Fruit fly (Drosophila melanogaster) whole organism, embryonic: ENCODE results near the gene CG10962.

Experiments
- Atf6 ChIP-seq: fragments of 200-800 bp; sonication (Bioruptor generic); IDR thresholded peaks from 2 replicates; pipeline ENCODE4 v1.3.6; 2022; ENCODE audit warnings: missing biosample characterization, missing genetic modification characterization
- Awh ChIP-seq: fragments of 200-800 bp; sonication (Bioruptor generic); IDR thresholded peaks from 2 replicates; pipeline ENCODE4, ENCODE4 v1.3.6; 2022; ENCODE audit warnings: missing biosample characterization, missing genetic modification characterization
- CG10321 ChIP-seq: fragments of 200-800 bp; sonication (Bioruptor generic); IDR thresholded peaks from 2 replicates; pipeline ENCODE4 v1.3.6; 2022; ENCODE audit warnings: missing biosample characterization, missing genetic modification characterization
- CG11696 ChIP-seq: fragments of 200-800 bp; sonication (Bioruptor generic); IDR thresholded peaks from 2 replicates; pipeline ENCODE4 v1.3.6; 2022; ENCODE audit warnings: missing biosample characterization, missing genetic modification characterization
- CG12155 ChIP-seq: fragments of 200-800 bp; sonication (Bioruptor generic); optimal IDR thresholded peaks from 3 replicates; lab custom pipeline; 2016; ENCODE audit warnings: missing biosample characterization, missing genetic modification characterization
- CG13894 ChIP-seq: fragments of 200-800 bp; sonication (Bioruptor generic); optimal IDR thresholded peaks from 3 replicates; lab custom pipeline; 2018; ENCODE audit warnings: missing biosample characterization, mild to moderate bottlenecking, missing genetic modification characterization, moderate library complexity
- CG16779 ChIP-seq: fragments of 200-800 bp; sonication (Bioruptor generic); IDR thresholded peaks from 2 replicates; pipeline ENCODE4 v1.3.6; 2022; ENCODE audit warnings: missing biosample characterization, missing genetic modification characterization
- CG16813 ChIP-seq: fragments of 200-800 bp; sonication (Bioruptor generic); IDR thresholded peaks from 3 replicates; pipeline ENCODE4 v1.3.6; 2022; ENCODE audit warnings: missing biosample characterization, missing genetic modification characterization; ENCODE audit not compliant: partially characterized antibody
- CG17385 ChIP-seq: fragments of 200-800 bp; sonication (Bioruptor generic); optimal IDR thresholded peaks from 3 replicates; lab custom pipeline; 2018; ENCODE audit warnings: missing biosample characterization, mild to moderate bottlenecking, missing genetic modification characterization
- CG1832 ChIP-seq: fragments of 200-800 bp; sonication (Bioruptor generic); optimal IDR thresholded peaks from 2 replicates; lab custom pipeline; 2017; ENCODE audit warnings: missing biosample characterization, mild to moderate bottlenecking, missing genetic modification characterization, inconsistent platforms
- CG31224 ChIP-seq: fragments of 200-800 bp; sonication (Bioruptor generic); IDR thresholded peaks from 2 replicates; pipeline ENCODE4 v1.3.6; 2022; ENCODE audit warnings: missing biosample characterization, missing genetic modification characterization
- CG34224 ChIP-seq: fragments of 200-800 bp; sonication (Bioruptor generic); IDR thresholded peaks from 3 replicates; pipeline ENCODE4 v1.3.6; 2022; ENCODE audit warnings: missing biosample characterization, missing genetic modification characterization; ENCODE audit not compliant: partially characterized antibody
- CG34422 ChIP-seq: fragments of 200-800 bp; sonication (Bioruptor generic); IDR thresholded peaks from 3 replicates; pipeline ENCODE4 v1.3.6; 2022; ENCODE audit warnings: missing biosample characterization, missing genetic modification characterization
- CG6254 ChIP-seq: fragments of 200-800 bp; sonication (Bioruptor generic); optimal IDR thresholded peaks from 3 replicates; lab custom pipeline; 2017; ENCODE audit warnings: mild to moderate bottlenecking, missing biosample characterization, missing genetic modification reagents, missing genetic modification characterization
- CG7372 ChIP-seq: fragments of 200-800 bp; sonication (Bioruptor generic); IDR thresholded peaks from 2 replicates; pipeline ENCODE4 v1.3.6; 2022; ENCODE audit warnings: missing biosample characterization, missing genetic modification characterization
- CG7839 ChIP-seq: fragments of 200-800 bp; sonication (Bioruptor generic); optimal IDR thresholded peaks from 3 replicates; lab custom pipeline; 2018; ENCODE audit warnings: missing biosample characterization, mild to moderate bottlenecking, missing genetic modification characterization, moderate library complexity
- CG8478 ChIP-seq: fragments of >200 bp; optimal IDR thresholded peaks from 2 replicates; lab custom pipeline; 2018
- CTCF ChIP-seq: fragments of 200-800 bp; sonication (Bioruptor generic); optimal IDR thresholded peaks from 2 replicates; lab custom pipeline; 2017; ENCODE audit warnings: missing biosample characterization, mild to moderate bottlenecking, missing genetic modification characterization, moderate library complexity
- Deaf1 ChIP-seq: fragments of 200-800 bp; optimal IDR thresholded peaks from 3 replicates; lab custom pipeline; 2019; ENCODE audit warnings: missing biosample characterization, mild to moderate bottlenecking, missing genetic modification characterization, moderate library complexity
- Ets65A ChIP-seq: fragments of 200-800 bp; sonication (Bioruptor generic); peaks from one replicate; lab custom pipeline; 2016; ENCODE audit warnings: missing biosample characterization, missing genetic modification characterization
- Ets97D ChIP-seq: fragments of 200-800 bp; sonication (Bioruptor generic); optimal IDR thresholded peaks from 3 replicates; lab custom pipeline; 2016; ENCODE audit warnings: missing biosample characterization, missing genetic modification characterization
- Fer1 ChIP-seq: fragments of 200-800 bp; sonication (Bioruptor generic); optimal IDR thresholded peaks from 2 replicates; lab custom pipeline; 2017; ENCODE audit warnings: missing biosample characterization, mild to moderate bottlenecking, missing genetic modification characterization
- HHEX ChIP-seq: fragments of 200-800 bp; sonication (Bioruptor generic); optimal IDR thresholded peaks from 3 replicates; lab custom pipeline; 2017; ENCODE audit warnings: missing biosample characterization, mild to moderate bottlenecking, missing genetic modification characterization, missing genetic modification reagents
- HmgD ChIP-seq: fragments of 200-800 bp; sonication (Bioruptor generic); optimal IDR thresholded peaks from 3 replicates; lab custom pipeline; 2016; ENCODE audit warnings: missing biosample characterization, missing genetic modification characterization
- Lpt ChIP-seq: fragments of >200 bp; optimal IDR thresholded peaks from 2 replicates; lab custom pipeline; 2018; ENCODE audit warnings: missing biosample characterization, missing genetic modification characterization
- NC2α ChIP-seq: fragments of 200-800 bp; sonication (Bioruptor generic); optimal IDR thresholded peaks from 2 replicates; lab custom pipeline; 2016; ENCODE audit warnings: missing biosample characterization, missing genetic modification characterization
- Nf-YB ChIP-seq: fragments of 200-800 bp; sonication (Bioruptor generic); optimal IDR thresholded peaks from 3 replicates; lab custom pipeline; 2019; ENCODE audit warnings: missing biosample characterization, mild to moderate bottlenecking, missing genetic modification characterization, moderate library complexity
- Nf-YC ChIP-seq: fragments of 200-800 bp; optimal IDR thresholded peaks from 3 replicates; lab custom pipeline; 2019; ENCODE audit warnings: missing biosample characterization, mild to moderate bottlenecking, missing genetic modification characterization, moderate library complexity
- Opbp ChIP-seq: fragments of 200-800 bp; sonication (Bioruptor generic); IDR thresholded peaks from 3 replicates; pipeline ENCODE4 v1.3.6; 2022; ENCODE audit warnings: missing biosample characterization, missing genetic modification characterization; ENCODE audit not compliant: partially characterized antibody
- Six4 ChIP-seq: fragments of 200-800 bp; sonication (Bioruptor generic); optimal IDR thresholded peaks from 2 replicates; lab custom pipeline; 2016; ENCODE audit warnings: missing biosample characterization, missing genetic modification characterization
- Taf1 ChIP-seq: fragments of 200-800 bp; sonication (Bioruptor generic); IDR thresholded peaks from 2 replicates; pipeline ENCODE4 v1.3.6; 2022; ENCODE audit warnings: missing biosample characterization, missing genetic modification characterization
- bsh ChIP-seq, 2 experiments: fragments of 200-800 bp; sonication (Bioruptor generic); optimal IDR thresholded peaks; 2 replicates each; lab custom pipeline; 2017 to 2018; ENCODE audit warnings: mild to moderate bottlenecking in 2 of 2, missing biosample characterization in 2 of 2, missing genetic modification characterization in 2 of 2, moderate library complexity in 1 of 2
- da ChIP-seq: fragments of 200-800 bp; sonication (Bioruptor generic); optimal IDR thresholded peaks from 2 replicates; lab custom pipeline; 2016; ENCODE audit warnings: missing biosample characterization, missing genetic modification characterization
- ftz-f1 ChIP-seq: fragments of 200-800 bp; sonication (Bioruptor generic); optimal IDR thresholded peaks from 2 replicates; lab custom pipeline; 2016; ENCODE audit warnings: missing biosample characterization, missing genetic modification characterization
- kah ChIP-seq: fragments of 200-800 bp; sonication (Bioruptor generic); optimal IDR thresholded peaks from 2 replicates; lab custom pipeline; 2018; ENCODE audit warnings: missing biosample characterization, mild to moderate bottlenecking, missing genetic modification characterization
- lab ChIP-seq: fragments of 200-800 bp; sonication (Bioruptor generic); optimal IDR thresholded peaks from 3 replicates; lab custom pipeline; 2017; ENCODE audit warnings: missing biosample characterization, missing genetic modification characterization, mild to moderate bottlenecking, moderate library complexity, missing genetic modification reagents
- sens ChIP-seq: fragments of 200-800 bp; sonication (Bioruptor generic); peaks from one replicate; lab custom pipeline; 2016; ENCODE audit warnings: missing biosample characterization, missing genetic modification characterization
- slbo ChIP-seq: fragments of 200-800 bp; sonication (Bioruptor generic); IDR thresholded peaks from 2 replicates; pipeline ENCODE4 v1.3.6; 2022; ENCODE audit warnings: missing biosample characterization, missing genetic modification characterization
- so ChIP-seq: fragments of 200-800 bp; sonication (Bioruptor generic); IDR thresholded peaks from 3 replicates; pipeline ENCODE4 v1.3.6; 2022; ENCODE audit warnings: missing biosample characterization, missing genetic modification characterization
- sob ChIP-seq: fragments of 200-800 bp; sonication (Bioruptor generic); IDR thresholded peaks from 2 replicates; pipeline ENCODE4 v1.3.6; 2022; ENCODE audit warnings: missing biosample characterization, missing genetic modification characterization
- tll ChIP-seq, 2 experiments: fragments of 200-800 bp in 1 of 2; fragments of >200 bp in 1 of 2; sonication (Bioruptor generic) in 1 of 2; optimal IDR thresholded peaks; 2 replicates each; lab custom pipeline; 2017 to 2019; ENCODE audit warnings: missing biosample characterization in 2 of 2, missing genetic modification characterization in 2 of 2, mild to moderate bottlenecking in 1 of 2, moderate library complexity in 1 of 2
- unpg ChIP-seq: fragments of 200-800 bp; sonication (Bioruptor generic); optimal IDR thresholded peaks from 3 replicates; lab custom pipeline; 2018; ENCODE audit warnings: missing biosample characterization, mild to moderate bottlenecking, missing genetic modification characterization, moderate library complexity

Gene CG10962

dm6 chrX:8924778-8925177, 49.3 kb downstream of the CG10962 start (continued):
- peak; percentile 22 for TF ChIP-seq da (GFP tag; lab: Kevin White, UChicago)
- peak; percentile 11 for TF ChIP-seq CG12155 (GFP tag; lab: Kevin White, UChicago)
- peak; percentile 23 for TF ChIP-seq HmgD (GFP tag; lab: Kevin White, UChicago)
- 0 out of 3 replicates have a peak, but pooled peaks have one; percentile 18 for TF ChIP-seq CG16813 (GFP tag; lab: Robert Waterston, UW)
- TF ChIP-seq Deaf1 (tag; lab: Kevin White, UChicago), result peak; percentile 100
- TF ChIP-seq Six4 (GFP tag; lab: Kevin White, UChicago), result no peak
- no peak for TF ChIP-seq CG7839 (tag; lab: Kevin White, UChicago)
- TF ChIP-seq Nf-YB (GFP tag; lab: Kevin White, UChicago), result peak; percentile 46
- peak in 1 of 2 experiments; percentile 12 for TF ChIP-seq tll (GFP tag; optimal IDR thresholded peaks at IDR 0.05; lab: Kevin White, UChicago)
- 0 out of 2 replicates have a peak, but pooled peaks have one; percentile 16 for TF ChIP-seq Atf6 (GFP tag; lab: Robert Waterston, UW)
- TF ChIP-seq lab, result peak; percentile 15
- no peak for TF ChIP-seq HHEX (GFP tag; lab: Kevin White, UChicago)
- peak; percentile 84 for TF ChIP-seq Ets65A (GFP tag; lab: Kevin White, UChicago)
- TF ChIP-seq CG11696 (GFP tag; lab: Robert Waterston, UW), result 0 out of 2 replicates have a peak, but pooled peaks have one; percentile 30
- no peak for TF ChIP-seq CG31224 (GFP tag; lab: Robert Waterston, UW)
- TF ChIP-seq slbo (GFP tag; lab: Robert Waterston, UW), result peak; percentile 32; the same call in 1 of the 2 replicates
- TF ChIP-seq CG8478, result peak; percentile 89
- TF ChIP-seq so (GFP tag; lab: Robert Waterston, UW), result peak; percentile 53; the same call in 1 of the 3 replicates
- TF ChIP-seq CG7372 (GFP tag; lab: Robert Waterston, UW), result no peak
- TF ChIP-seq unpg (GFP tag; lab: Kevin White, UChicago), result no peak
- peak; percentile 19 for TF ChIP-seq ftz-f1 (GFP tag; lab: Kevin White, UChicago)
- TF ChIP-seq NC2α, result peak; percentile 14
- no peak for TF ChIP-seq CG16779
- TF ChIP-seq CG17385, result no peak
- TF ChIP-seq Nf-YC (tag; lab: Kevin White, UChicago), result peak; percentile 76
- TF ChIP-seq CG34422, result peak; percentile 45; the same call in 1 of the 3 replicates
- peak; percentile 17 for TF ChIP-seq Ets97D (GFP tag; lab: Kevin White, UChicago)
- 0 out of 2 replicates have a peak, but pooled peaks have one; percentile 13 for TF ChIP-seq sob (GFP tag; lab: Robert Waterston, UW)
- no peak for TF ChIP-seq Lpt (GFP tag; lab: Kevin White, UChicago)
- peak; percentile 87 for TF ChIP-seq CG1832 (GFP tag; lab: Kevin White, UChicago)
- 0 out of 3 replicates have a peak, but pooled peaks have one; percentile 16 for TF ChIP-seq Opbp (GFP tag; lab: Robert Waterston, UW)
- TF ChIP-seq CG10321 (GFP tag; lab: Robert Waterston, UW), result peak; percentile 75
- peak; percentile 14 for TF ChIP-seq Fer1 (GFP tag; lab: Kevin White, UChicago)
- TF ChIP-seq CTCF (GFP tag; lab: Kevin White, UChicago), result no peak
- peak; percentile 92 for TF ChIP-seq kah (GFP tag; lab: Kevin White, UChicago)
- 0 out of 2 replicates have a peak, but pooled peaks have one; percentile 6 for TF ChIP-seq Taf1 (GFP tag; lab: Robert Waterston, UW)
- TF ChIP-seq CG6254, result no peak
- peak; percentile 24 for TF ChIP-seq CG13894 (tag; lab: Kevin White, UChicago)
- no peak for TF ChIP-seq Awh (GFP tag; lab: Robert Waterston, UW)
- TF ChIP-seq CG34224, result 0 out of 3 replicates have a peak, but pooled peaks have one; percentile 17
- TF ChIP-seq bsh (GFP tag; optimal IDR thresholded peaks at IDR 0.05; lab: Kevin White, UChicago), result no peak
- peak; percentile 58 for TF ChIP-seq sens
